Fruit fly (Drosophila melanogaster): Measurements from ENCODE around the gene Lcch3.

DNA sequence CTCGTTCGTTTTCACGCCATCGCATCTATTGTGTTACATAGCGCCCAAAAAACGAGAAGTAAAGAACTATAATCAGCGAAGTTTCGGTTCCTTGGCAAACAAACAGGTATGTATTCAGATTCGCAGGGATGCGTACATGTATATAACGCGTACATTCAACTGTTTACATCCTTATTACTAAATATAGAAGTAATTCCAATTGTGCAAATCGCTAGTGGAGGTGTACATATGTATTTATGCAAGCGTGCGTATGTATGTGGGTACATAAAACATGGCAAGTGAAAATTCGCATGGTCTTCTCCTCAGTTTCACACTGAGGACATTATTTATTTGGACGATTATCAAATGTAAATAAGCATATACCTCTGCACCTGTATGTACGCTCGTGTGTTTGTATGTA, 16.6 kb downstream of the Lcch3 start:
- TF ChIP-seq CG14711 (tag; optimal IDR thresholded peaks at IDR 0.05) (no peak), CG33017 (tag; optimal IDR thresholded peaks at IDR 0.05) (no peak), CG12768 (GFP tag; optimal IDR thresholded peaks at IDR 0.05) (no peak), Clk (GFP tag; optimal IDR thresholded peaks at IDR 0.05) (no peak)

All from whole organism, adult.